Worm (Caenorhabditis elegans): ENCODE measurements around the gene Y32F6B.1.

DNA sequence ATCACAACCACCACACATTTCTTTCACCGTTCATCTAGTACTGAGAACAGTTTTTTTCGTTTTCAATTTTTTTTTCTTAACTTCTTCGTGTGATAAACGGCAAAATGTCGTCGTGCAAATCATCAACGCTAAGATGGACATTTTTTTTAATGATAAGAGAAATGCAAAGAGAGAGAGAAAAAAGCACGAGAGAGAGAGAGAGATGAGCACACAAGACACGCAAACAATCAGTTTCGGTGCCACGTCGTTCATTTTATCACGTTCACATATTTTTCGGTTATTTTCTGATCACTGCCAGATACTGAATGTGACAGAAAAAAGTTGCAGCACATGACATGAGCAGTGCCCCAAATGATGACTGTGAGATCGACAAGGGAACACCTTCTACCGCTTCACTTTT, 16.4 kb downstream of the Y32F6B.1 start, which contains the start of gene egl-9:
- TF ChIP-seq ama-1 (optimal IDR thresholded peaks at IDR 0.05): no peak
- TF ChIP-seq tbx-11 (GFP tag; IDR thresholded peaks at IDR 0.05): no peak
- no peak for TF ChIP-seq flt-1 (GFP tag; IDR thresholded peaks at IDR 0.05)
- no peak for TF ChIP-seq hmg-4 (GFP tag; optimal IDR thresholded peaks at IDR 0.05)
- TF ChIP-seq pes-1 (GFP tag; IDR thresholded peaks at IDR 0.05): no peak
- TF ChIP-seq F13C5.2 (tag; optimal IDR thresholded peaks at IDR 0.05): no peak
- TF ChIP-seq ceh-36 (tag; optimal IDR thresholded peaks at IDR 0.05): no peak
- TF ChIP-seq scrt-1 (GFP tag; IDR thresholded peaks at IDR 0.05): no peak
- no peak for TF ChIP-seq ets-7 (tag; optimal IDR thresholded peaks at IDR 0.05)
- no peak for TF ChIP-seq B0310.2 (tag; optimal IDR thresholded peaks at IDR 0.05)

Measured in whole organism, early embryonic.